Worm (Caenorhabditis elegans) whole organism, L3 larva: ENCODE results near the gene Y51B9A.5.

Source experiments
- R02D3.7 ChIP-seq: fragments of 150-350 bp; optimal IDR thresholded peaks from 2 replicates; lab custom pipeline; 2014; ENCODE audit warnings: missing biosample characterization, missing genetic modification characterization
- ZK546.5 ChIP-seq: sonication (generic microtip); optimal IDR thresholded peaks from 2 replicates; lab custom pipeline; 2017; ENCODE audit warnings: missing biosample characterization, missing genetic modification characterization
- ama-1 ChIP-seq: fragments of 150-350 bp; optimal IDR thresholded peaks from 2 replicates; lab custom pipeline; 2018
- ceh-16 ChIP-seq: sonication (generic microtip); optimal IDR thresholded peaks from 2 replicates; lab custom pipeline; 2017; ENCODE audit warnings: missing biosample characterization, missing genetic modification characterization
- ceh-28 ChIP-seq: fragments of 150-350 bp; optimal IDR thresholded peaks from 2 replicates; lab custom pipeline; 2014; ENCODE audit warnings: missing biosample characterization, missing genetic modification reagents, missing genetic modification characterization
- ceh-82 ChIP-seq: fragments of 150-350 bp; optimal IDR thresholded peaks from 2 replicates; lab custom pipeline; 2014; ENCODE audit warnings: missing biosample characterization, missing genetic modification characterization
- ceh-9 ChIP-seq: sonication (generic microtip); optimal IDR thresholded peaks from 2 replicates; lab custom pipeline; 2018; ENCODE audit warnings: missing biosample characterization, missing genetic modification characterization
- daf-12 ChIP-seq: fragments of 150-350 bp; optimal IDR thresholded peaks from 2 replicates; lab custom pipeline; 2014; ENCODE audit warnings: missing biosample characterization, missing genetic modification reagents, missing genetic modification characterization
- egl-5 ChIP-seq: fragments of 150-350 bp; optimal IDR thresholded peaks from 2 replicates; lab custom pipeline; 2017; ENCODE audit warnings: missing biosample characterization, missing genetic modification reagents, missing genetic modification characterization, inconsistent platforms
- elt-2 ChIP-seq: sonication (generic microtip); optimal IDR thresholded peaks from 2 replicates; lab custom pipeline; 2016; ENCODE audit warnings: missing genetic modification reagents, mild to moderate bottlenecking, missing genetic modification characterization, missing compliant biosample characterization
- elt-3 ChIP-seq, 3 experiments: fragments of 150-350 bp in 1 of 3; sonication (generic microtip) in 2 of 3; optimal IDR thresholded peaks; 2 replicates in 2 of 3; 4 replicates in 1 of 3; lab custom pipeline; 2014 to 2017; ENCODE audit warnings: missing biosample characterization in 3 of 3, missing genetic modification characterization in 3 of 3
- eor-1 ChIP-seq, 2 experiments: fragments of 150-350 bp; optimal IDR thresholded peaks; 2 replicates each; lab custom pipeline; 2014 to 2018; ENCODE audit warnings: missing biosample characterization in 2 of 2, missing genetic modification characterization in 2 of 2
- fkh-10 ChIP-seq: sonication (generic microtip); optimal IDR thresholded peaks from 2 replicates; lab custom pipeline; 2017; ENCODE audit warnings: missing biosample characterization, missing genetic modification reagents, missing genetic modification characterization
- fkh-2 ChIP-seq: fragments of 150-350 bp; optimal IDR thresholded peaks from 2 replicates; lab custom pipeline; 2014; ENCODE audit warnings: missing biosample characterization, missing genetic modification reagents, missing genetic modification characterization
- fos-1 ChIP-seq: fragments of 150-350 bp; optimal IDR thresholded peaks from 2 replicates; lab custom pipeline; 2014; ENCODE audit warnings: missing biosample characterization, missing genetic modification characterization
- hmg-11 ChIP-seq: sonication (generic microtip); optimal IDR thresholded peaks from 2 replicates; lab custom pipeline; 2016; ENCODE audit warnings: missing genetic modification characterization, missing compliant biosample characterization
- jun-1 ChIP-seq: fragments of 150-350 bp; optimal IDR thresholded peaks from 2 replicates; lab custom pipeline; 2014; ENCODE audit warnings: missing biosample characterization, missing genetic modification reagents, missing genetic modification characterization
- lin-15B ChIP-seq: fragments of 150-350 bp; optimal IDR thresholded peaks from 2 replicates; lab custom pipeline; 2014; ENCODE audit warnings: missing biosample characterization, missing genetic modification characterization
- mdl-1 ChIP-seq: fragments of 150-350 bp; optimal IDR thresholded peaks from 2 replicates; lab custom pipeline; 2014; ENCODE audit warnings: missing biosample characterization, missing genetic modification characterization
- mml-1 ChIP-seq: fragments of 150-350 bp; sonication (generic microtip); optimal IDR thresholded peaks from 3 replicates; lab custom pipeline; 2014; ENCODE audit warnings: missing biosample characterization, missing genetic modification characterization
- nfya-1 ChIP-seq: sonication (generic microtip); optimal IDR thresholded peaks from 2 replicates; lab custom pipeline; 2017; ENCODE audit warnings: missing genetic modification characterization, mild to moderate bottlenecking, missing compliant biosample characterization, antibody characterized with exemption, moderate library complexity; ENCODE audit not compliant: insufficient read depth
- nhr-11 ChIP-seq: fragments of 150-350 bp; optimal IDR thresholded peaks from 2 replicates; lab custom pipeline; 2014; ENCODE audit warnings: missing biosample characterization, missing genetic modification characterization
- nhr-12 ChIP-seq: fragments of 150-350 bp; optimal IDR thresholded peaks from 2 replicates; lab custom pipeline; 2014; ENCODE audit warnings: missing biosample characterization, missing genetic modification characterization
- nhr-23 ChIP-seq: fragments of 150-350 bp; optimal IDR thresholded peaks from 2 replicates; lab custom pipeline; 2014; ENCODE audit warnings: missing biosample characterization, missing genetic modification reagents, missing genetic modification characterization
- nhr-25 ChIP-seq: sonication (generic microtip); optimal IDR thresholded peaks from 2 replicates; lab custom pipeline; 2017; ENCODE audit warnings: missing biosample characterization, missing genetic modification characterization
- nhr-28 ChIP-seq: fragments of 150-350 bp; optimal IDR thresholded peaks from 2 replicates; lab custom pipeline; 2014; ENCODE audit warnings: missing biosample characterization, missing genetic modification characterization
- nhr-67 ChIP-seq: fragments of 150-350 bp; optimal IDR thresholded peaks from 2 replicates; lab custom pipeline; 2014; ENCODE audit warnings: missing biosample characterization, missing genetic modification characterization
- nhr-77 ChIP-seq: fragments of 150-350 bp; optimal IDR thresholded peaks from 2 replicates; lab custom pipeline; 2014; ENCODE audit warnings: missing biosample characterization, missing genetic modification characterization
- pqm-1 ChIP-seq: fragments of 150-350 bp; optimal IDR thresholded peaks from 2 replicates; lab custom pipeline; 2017; ENCODE audit warnings: missing biosample characterization, missing genetic modification characterization, inconsistent platforms
- sea-2 ChIP-seq: fragments of 150-350 bp; sonication (generic microtip); optimal IDR thresholded peaks from 4 replicates; lab custom pipeline; 2014; ENCODE audit warnings: missing biosample characterization, missing genetic modification reagents, missing genetic modification characterization
- skn-1 ChIP-seq: fragments of 150-350 bp; optimal IDR thresholded peaks from 2 replicates; lab custom pipeline; 2014; ENCODE audit warnings: missing biosample characterization, missing genetic modification characterization
- snpc-4 ChIP-seq: fragments of 150-350 bp; optimal IDR thresholded peaks from 2 replicates; lab custom pipeline; 2014; ENCODE audit warnings: missing biosample characterization, missing genetic modification characterization
- tbx-2 ChIP-seq: sonication (generic microtip); optimal IDR thresholded peaks from 2 replicates; lab custom pipeline; 2016; ENCODE audit warnings: mild to moderate bottlenecking, missing genetic modification characterization, missing compliant biosample characterization
- unc-39 ChIP-seq: sonication (generic microtip); optimal IDR thresholded peaks from 4 replicates; lab custom pipeline; 2017; ENCODE audit warnings: missing biosample characterization, missing genetic modification characterization
- ztf-11 ChIP-seq: fragments of 150-350 bp; optimal IDR thresholded peaks from 2 replicates; lab custom pipeline; 2014; ENCODE audit warnings: missing biosample characterization, missing genetic modification characterization
- ztf-4 ChIP-seq: fragments of 150-350 bp; optimal IDR thresholded peaks from 2 replicates; lab custom pipeline; 2014; ENCODE audit warnings: missing biosample characterization, missing genetic modification characterization

The Y51B9A.5 gene

DNA sequence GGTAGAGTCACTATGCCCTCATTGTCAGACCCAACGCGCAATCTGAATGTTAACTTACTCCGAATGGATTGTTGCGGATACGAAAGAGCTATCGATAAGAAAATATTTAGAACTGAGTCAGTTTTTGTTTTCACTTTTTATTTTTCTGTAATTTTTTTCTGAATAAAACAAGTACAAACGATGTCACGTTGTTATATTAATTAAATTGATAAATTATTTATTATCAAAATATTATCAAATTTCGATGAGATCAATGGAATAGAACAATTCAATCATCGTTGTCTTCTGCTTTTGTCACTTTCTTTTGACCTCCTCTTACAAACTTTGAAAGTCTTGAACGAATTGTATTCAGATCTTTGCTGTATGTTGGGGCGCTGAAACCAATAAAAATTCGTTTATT, 3.1 kb downstream of the Y51B9A.5 start, which contains the start of gene mpz-6:
mpz-6 (minus strand) TSS at position 101 of the 400 bp plus-strand sequence.
- no peak for TF ChIP-seq ama-1 (lab: Kevin White, UChicago)
- TF ChIP-seq ztf-11 (tag; lab: Kevin White, UChicago) = no peak
- TF ChIP-seq ZK546.5 (tag; lab: Kevin White, UChicago) = no peak
- TF ChIP-seq nhr-12 (tag; lab: Kevin White, UChicago) = no peak
- no peak for TF ChIP-seq ceh-82 (tag; lab: Kevin White, UChicago)
- no peak for TF ChIP-seq sea-2 (GFP tag; lab: Kevin White, UChicago)
- TF ChIP-seq R02D3.7 (tag; lab: Kevin White, UChicago) = no peak
- TF ChIP-seq snpc-4 = no peak
- TF ChIP-seq mml-1 (tag; lab: Kevin White, UChicago) = no peak
- no peak for TF ChIP-seq fkh-2 (tag; lab: Kevin White, UChicago)
- no peak for TF ChIP-seq nhr-67
- TF ChIP-seq egl-5 (tag; lab: Kevin White, UChicago) = no peak
- no peak for TF ChIP-seq nhr-23 (tag; lab: Kevin White, UChicago)
- TF ChIP-seq nhr-25 = no peak
- no peak for TF ChIP-seq nfya-1
- no peak for TF ChIP-seq lin-15B (tag; lab: Kevin White, UChicago)
- TF ChIP-seq, all 47 proteins: peak for 0

ce11 chrII:9407469-9407868, 3.5 kb downstream of the Y51B9A.5 start, which contains the start of gene arrd-2:
arrd-2 (plus strand) TSS chrII:9407769.
- TF ChIP-seq nhr-28 (tag; lab: Kevin White, UChicago) (no peak), hmg-11 (tag; lab: Kevin White, UChicago) (no peak), ceh-9 (tag; lab: Kevin White, UChicago) (no peak), mml-1 (tag; lab: Kevin White, UChicago) (no peak), nhr-11 (tag; lab: Kevin White, UChicago) (no peak), elt-3 (tag; optimal IDR thresholded peaks at IDR 0.05; lab: Kevin White, UChicago) (no peak), daf-12 (no peak), sea-2 (GFP tag; lab: Kevin White, UChicago) (no peak), mdl-1 (tag; lab: Kevin White, UChicago) (no peak), nhr-12 (tag; lab: Kevin White, UChicago) (no peak), tbx-2 (tag; lab: Kevin White, UChicago) (no peak), pqm-1 (tag; lab: Kevin White, UChicago) (no peak), ceh-28 (tag; lab: Kevin White, UChicago) (no peak), jun-1 (no peak), ceh-16 (tag; lab: Kevin White, UChicago) (no peak), fos-1 (tag; lab: Kevin White, UChicago) (no peak), unc-39 (tag; lab: Kevin White, UChicago) (no peak), skn-1 (no peak), nhr-77 (tag; lab: Kevin White, UChicago) (no peak), R02D3.7 (tag; lab: Kevin White, UChicago) (no peak)

DNA sequence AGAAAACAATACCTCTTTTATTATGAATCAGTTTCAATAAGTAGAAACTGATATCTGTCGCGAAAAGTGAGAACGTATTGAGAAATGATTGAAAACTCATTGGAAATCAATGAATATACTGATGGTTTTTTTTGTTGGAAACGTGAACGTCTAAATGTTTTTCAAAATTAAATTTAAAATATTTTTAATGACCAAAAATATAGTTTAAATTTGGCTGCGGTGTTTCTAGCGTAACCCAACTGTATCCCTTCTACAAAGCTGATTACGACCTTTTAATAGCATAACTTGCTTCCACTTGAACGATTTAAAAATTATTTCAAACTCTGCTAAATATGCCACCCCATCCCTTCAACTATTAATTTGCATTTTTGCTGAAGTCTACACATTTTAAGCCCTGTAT, 7.6 kb downstream of the Y51B9A.5 start, which contains the start of gene M176.9:
M176.9 (minus strand) TSS at position 101 of the 400 bp plus-strand sequence.
- TF ChIP-seq fkh-10 (GFP tag; lab: Kevin White, UChicago) = no peak

- TF ChIP-seq ama-1 (lab: Kevin White, UChicago) (no peak), ceh-28 (tag; lab: Kevin White, UChicago) (no peak), eor-1 (tag; optimal IDR thresholded peaks at IDR 0.05; lab: Kevin White, UChicago) (no peak), elt-2 (tag; lab: Kevin White, UChicago) (peak; percentile 73), fkh-10 (GFP tag; lab: Kevin White, UChicago) (no peak), nfya-1 (no peak), pqm-1 (tag; lab: Kevin White, UChicago) (peak; percentile 87), jun-1 (no peak), nhr-12 (tag; lab: Kevin White, UChicago) (no peak), ZK546.5 (tag; lab: Kevin White, UChicago) (no peak), ztf-4 (tag; lab: Kevin White, UChicago) (no peak), nhr-28 (tag; lab: Kevin White, UChicago) (no peak), mdl-1 (tag; lab: Kevin White, UChicago) (no peak)
These were observed 8.2 kb downstream of the Y51B9A.5 start, which contains the start of gene arrd-3 for ce11 chrII:9412086-9412608. arrd-3 (plus strand) TSS chrII:9412558.
